Worm (Caenorhabditis elegans) whole organism, young adult: ENCODE results near the gene Y46G5A.28.

Experiments used
- hlh-12 ChIP-seq: sonication (generic microtip); optimal IDR thresholded peaks from 2 replicates; lab custom pipeline; 2016; ENCODE audit warnings: missing genetic modification characterization, missing compliant biosample characterization
- pha-4 ChIP-seq: fragments of 150-350 bp; sonication (generic microtip); optimal IDR thresholded peaks from 2 replicates; lab custom pipeline; 2014; ENCODE audit warnings: missing biosample characterization, missing genetic modification reagents, missing genetic modification characterization
- unc-130 ChIP-seq: sonication (generic microtip); optimal IDR thresholded peaks from 2 replicates; lab custom pipeline; 2016; ENCODE audit warnings: missing genetic modification reagents, missing genetic modification characterization, missing compliant biosample characterization
- zfh-2 ChIP-seq: fragments of 200-800 bp; sonication (Bioruptor generic); conservative IDR thresholded peaks from 2 replicates; pipeline ENCODE4 v1.3.6; 2022; ENCODE audit warnings: missing genetic modification reagents, missing genetic modification characterization, missing compliant biosample characterization

- TF ChIP-seq pha-4 (tag; lab: Kevin White, UChicago): no peak
- TF ChIP-seq unc-130 (GFP tag; lab: Kevin White, UChicago): no peak
- no peak for TF ChIP-seq hlh-12 (tag; lab: Kevin White, UChicago)
- no peak for TF ChIP-seq zfh-2 (GFP tag; lab: Robert Waterston, UW)
Observed at ce11 chrII:12878071-12878668, 27.9 kb downstream of the Y46G5A.28 start, which contains the start of gene gsy-1.
